Worm (Caenorhabditis elegans): ENCODE results near the gene irld-9.

DNA sequence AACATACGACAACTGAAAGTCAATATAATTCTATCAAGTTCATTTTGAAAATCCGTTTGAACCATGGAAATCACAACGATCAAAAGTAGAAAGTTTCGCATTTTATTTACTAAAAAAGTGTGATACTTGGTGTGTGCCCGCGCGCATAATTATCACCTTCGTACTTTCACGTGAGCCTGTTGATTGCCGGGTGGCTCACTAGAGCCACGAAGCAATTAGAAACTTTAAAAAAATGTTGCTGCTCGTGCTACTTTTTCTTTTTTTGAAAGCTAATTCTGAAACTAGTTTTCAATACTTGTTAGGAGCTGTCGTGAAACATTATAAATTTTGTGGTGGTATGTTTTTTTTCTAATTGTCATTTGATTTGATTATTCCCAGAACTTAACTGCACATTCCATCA lies at the start of gene irld-9, which contains the start of gene irld-33:
- TF ChIP-seq ekl-4 (GFP tag; IDR thresholded peaks at IDR 0.05) = no peak
- TF ChIP-seq nhr-120 (GFP tag; IDR thresholded peaks at IDR 0.05) = no peak
- no peak for TF ChIP-seq lsl-1 (GFP tag; optimal IDR thresholded peaks at IDR 0.05)
- TF ChIP-seq ZK185.1 (tag; optimal IDR thresholded peaks at IDR 0.05; ENCODE audit: poor library complexity, severe bottlenecking) = no peak
- TF ChIP-seq chd-7 (tag; optimal IDR thresholded peaks at IDR 0.05) = no peak
- no peak for TF ChIP-seq dpl-1 (GFP tag; optimal IDR thresholded peaks at IDR 0.05)
- TF ChIP-seq rec-8 (tag; optimal IDR thresholded peaks at IDR 0.05) = no peak
- TF ChIP-seq lag-1 (GFP tag; IDR thresholded peaks at IDR 0.05) = no peak
- TF ChIP-seq lsy-27 (tag; optimal IDR thresholded peaks at IDR 0.05; ENCODE audit: borderline replicate concordance, insufficient read depth) = no peak
- no peak for TF ChIP-seq unc-62 (GFP tag; optimal IDR thresholded peaks at IDR 0.05)
- no peak for TF ChIP-seq dpff-1 (tag; optimal IDR thresholded peaks at IDR 0.05)
- no peak for TF ChIP-seq T26A5.8 (tag; optimal IDR thresholded peaks at IDR 0.05)
- no peak for TF ChIP-seq madf-10 (tag; optimal IDR thresholded peaks at IDR 0.05)
